Worm (Caenorhabditis elegans) whole organism, L4 larva: ENCODE measurements around the gene C40C9.4.

ENCODE experiments used
- D1046.2 ChIP-seq: fragments of 200-800 bp; sonication (Bioruptor generic); IDR thresholded peaks from 2 replicates; pipeline ENCODE4 v1.3.6; 2022; ENCODE audit warnings: missing genetic modification characterization, missing compliant biosample characterization
- F10B5.3 ChIP-seq: sonication (generic microtip); optimal IDR thresholded peaks from 2 replicates; lab custom pipeline; 2016; ENCODE audit warnings: mild to moderate bottlenecking, missing genetic modification characterization, missing compliant biosample characterization
- F37D6.2 ChIP-seq: sonication (generic microtip); optimal IDR thresholded peaks from 2 replicates; lab custom pipeline; 2016; ENCODE audit warnings: mild to moderate bottlenecking, missing genetic modification characterization, missing compliant biosample characterization
- F49E8.2 ChIP-seq: sonication (generic microtip); optimal IDR thresholded peaks from 2 replicates; lab custom pipeline; 2016; ENCODE audit warnings: missing compliant biosample characterization, mild to moderate bottlenecking, missing genetic modification characterization, borderline replicate concordance
- Y105C5A.15 ChIP-seq: fragments of 200-800 bp; sonication (Bioruptor generic); IDR thresholded peaks from 2 replicates; pipeline ENCODE4 v1.3.6; 2022; ENCODE audit warnings: missing genetic modification characterization, missing compliant biosample characterization
- aha-1 ChIP-seq: fragments of 150-350 bp; peaks from one replicate; lab custom pipeline; 2014; ENCODE audit warnings: missing biosample characterization, missing genetic modification characterization
- ama-1 ChIP-seq: fragments of 150-350 bp; optimal IDR thresholded peaks from 2 replicates; lab custom pipeline; 2014; ENCODE audit warnings: inconsistent platforms, mixed read lengths
- attf-4 ChIP-seq: sonication (generic microtip); optimal IDR thresholded peaks from 3 replicates; lab custom pipeline; 2017; ENCODE audit warnings: missing biosample characterization, missing genetic modification characterization
- cey-2 ChIP-seq: sonication (generic microtip); optimal IDR thresholded peaks from 3 replicates; lab custom pipeline; 2017; ENCODE audit warnings: missing genetic modification characterization, mild to moderate bottlenecking, missing compliant biosample characterization, antibody characterized with exemption, borderline replicate concordance; ENCODE audit not compliant: insufficient read depth
- daf-16 ChIP-seq, 3 experiments: sonication (generic microtip); optimal IDR thresholded peaks; 2 replicates each; lab custom pipeline; 2016 to 2017; ENCODE audit warnings: missing genetic modification characterization in 3 of 3, missing genetic modification reagents in 3 of 3, mild to moderate bottlenecking in 2 of 3, missing compliant biosample characterization in 2 of 3, missing biosample characterization in 1 of 3, moderate library complexity in 1 of 3
- dmd-6 ChIP-seq: fragments of 200-800 bp; sonication (Bioruptor generic); IDR thresholded peaks from 2 replicates; pipeline ENCODE4 v1.3.6; 2022; ENCODE audit warnings: missing genetic modification reagents, missing genetic modification characterization, missing compliant biosample characterization
- dmd-9 ChIP-seq: fragments of 200-800 bp; sonication (Bioruptor generic); IDR thresholded peaks from 2 replicates; pipeline ENCODE4 v1.3.6; 2022; ENCODE audit warnings: missing genetic modification reagents, missing genetic modification characterization, missing compliant biosample characterization
- dpl-1 ChIP-seq: fragments of 150-350 bp; optimal IDR thresholded peaks from 2 replicates; lab custom pipeline; 2014; ENCODE audit warnings: missing biosample characterization, missing genetic modification reagents, missing genetic modification characterization
- dve-1 ChIP-seq: sonication (generic microtip); optimal IDR thresholded peaks from 2 replicates; lab custom pipeline; 2017; ENCODE audit warnings: antibody characterized with exemption, mild to moderate bottlenecking, missing genetic modification characterization, missing compliant biosample characterization; ENCODE audit not compliant: insufficient read depth
- hlh-11 ChIP-seq: fragments of 200-800 bp; sonication (Bioruptor generic); optimal IDR thresholded peaks from 2 replicates; lab custom pipeline; 2018; ENCODE audit warnings: mild to moderate bottlenecking, missing genetic modification characterization, missing compliant biosample characterization
- hlh-30 ChIP-seq: sonication (generic microtip); optimal IDR thresholded peaks from 2 replicates; lab custom pipeline; 2017; ENCODE audit warnings: antibody characterized with exemption, mild to moderate bottlenecking, missing genetic modification characterization, missing compliant biosample characterization; ENCODE audit not compliant: insufficient read depth
- jun-1 ChIP-seq: fragments of 150-350 bp; optimal IDR thresholded peaks from 2 replicates; lab custom pipeline; 2014; ENCODE audit warnings: missing biosample characterization, missing genetic modification reagents, missing genetic modification characterization
- lin-1 ChIP-seq: fragments of 200-800 bp; sonication (Bioruptor generic); IDR thresholded peaks from 2 replicates; pipeline ENCODE4 v1.3.6; 2022; ENCODE audit warnings: missing genetic modification reagents, missing genetic modification characterization, missing compliant biosample characterization
- lin-15B ChIP-seq: fragments of 150-350 bp; sonication (generic microtip); optimal IDR thresholded peaks from 3 replicates; lab custom pipeline; 2014; ENCODE audit warnings: missing biosample characterization, missing genetic modification characterization
- lin-38 ChIP-seq: fragments of 200-800 bp; sonication (Bioruptor generic); IDR thresholded peaks from 2 replicates; pipeline ENCODE4 v1.3.6; 2022; ENCODE audit warnings: missing genetic modification reagents, missing genetic modification characterization, missing compliant biosample characterization
- lsy-2 ChIP-seq, 2 experiments: fragments of 150-350 bp in 1 of 2; sonication (generic microtip) in 1 of 2; optimal IDR thresholded peaks; 2 replicates each; lab custom pipeline; 2014 to 2017; ENCODE audit warnings: missing biosample characterization in 2 of 2, missing genetic modification characterization in 2 of 2
- mep-1 ChIP-seq: fragments of 150-350 bp; sonication (generic microtip); optimal IDR thresholded peaks from 3 replicates; lab custom pipeline; 2014; ENCODE audit warnings: missing biosample characterization, missing genetic modification characterization
- mes-2 ChIP-seq: sonication (generic microtip); optimal IDR thresholded peaks from 2 replicates; lab custom pipeline; 2016; ENCODE audit warnings: missing genotype, mild to moderate bottlenecking, missing genetic modification characterization, missing compliant biosample characterization; ENCODE audit not compliant: poor library complexity, severe bottlenecking
- mxl-2 ChIP-seq: fragments of 200-800 bp; sonication (Bioruptor generic); conservative IDR thresholded peaks from 2 replicates; pipeline ENCODE4 v1.3.6; 2022; ENCODE audit warnings: missing genetic modification reagents, missing genetic modification characterization, missing compliant biosample characterization
- mxl-3 ChIP-seq: fragments of 200-800 bp; sonication (Bioruptor generic); optimal IDR thresholded peaks from 2 replicates; lab custom pipeline; 2018; ENCODE audit warnings: mild to moderate bottlenecking, missing genetic modification characterization, missing compliant biosample characterization
- nhr-11 ChIP-seq: fragments of 150-350 bp; optimal IDR thresholded peaks from 2 replicates; lab custom pipeline; 2014; ENCODE audit warnings: missing biosample characterization, missing genetic modification characterization
- nhr-28 ChIP-seq: fragments of 150-350 bp; optimal IDR thresholded peaks from 2 replicates; lab custom pipeline; 2014; ENCODE audit warnings: missing biosample characterization, missing genetic modification characterization
- nhr-48 ChIP-seq: sonication (generic microtip); optimal IDR thresholded peaks from 2 replicates; lab custom pipeline; 2016; ENCODE audit warnings: mild to moderate bottlenecking, missing genetic modification characterization, missing compliant biosample characterization
- nhr-6 ChIP-seq: fragments of 150-350 bp; optimal IDR thresholded peaks from 2 replicates; lab custom pipeline; 2014; ENCODE audit warnings: missing biosample characterization, missing genetic modification characterization
- nhr-76 ChIP-seq: fragments of 150-350 bp; optimal IDR thresholded peaks from 2 replicates; lab custom pipeline; 2014; ENCODE audit warnings: missing biosample characterization, missing genetic modification characterization
- nhr-77 ChIP-seq: fragments of 150-350 bp; optimal IDR thresholded peaks from 2 replicates; lab custom pipeline; 2014; ENCODE audit warnings: missing biosample characterization, missing genetic modification characterization
- pha-4 ChIP-seq, 2 experiments: fragments of 150-350 bp in 1 of 2; fragments of 200-800 bp in 1 of 2; sonication (Bioruptor generic) in 1 of 2; IDR thresholded peaks in 1 of 2; optimal IDR thresholded peaks in 1 of 2; 2 replicates each; pipeline versions ENCODE4 v1.3.6 to Lab custom; 2014 to 2022; ENCODE audit warnings: missing genetic modification characterization in 2 of 2, missing genetic modification reagents in 2 of 2, missing biosample characterization in 1 of 2, missing compliant biosample characterization in 1 of 2
- pqm-1 ChIP-seq: sonication (generic microtip); optimal IDR thresholded peaks from 2 replicates; lab custom pipeline; 2017; ENCODE audit warnings: missing biosample characterization, missing genetic modification characterization
- rbr-2 ChIP-seq: sonication (generic microtip); optimal IDR thresholded peaks from 2 replicates; lab custom pipeline; 2016; ENCODE audit warnings: missing genotype, missing genetic modification characterization, missing compliant biosample characterization
- spr-1 ChIP-seq: sonication (generic microtip); optimal IDR thresholded peaks from 2 replicates; lab custom pipeline; 2016; ENCODE audit warnings: mild to moderate bottlenecking, missing genetic modification characterization, missing compliant biosample characterization
- spr-3 ChIP-seq: fragments of 200-800 bp; sonication (Bioruptor generic); optimal IDR thresholded peaks from 2 replicates; lab custom pipeline; 2018; ENCODE audit warnings: mild to moderate bottlenecking, missing genetic modification characterization, missing compliant biosample characterization
- tra-1 ChIP-seq: fragments of 200-800 bp; sonication (Bioruptor generic); IDR thresholded peaks from 2 replicates; pipeline ENCODE4 v1.3.6; 2022; ENCODE audit warnings: missing genetic modification reagents, missing genetic modification characterization, missing compliant biosample characterization
- unc-39 ChIP-seq: sonication (generic microtip); optimal IDR thresholded peaks from 2 replicates; lab custom pipeline; 2017; ENCODE audit warnings: missing biosample characterization, missing genetic modification characterization
- unc-62 ChIP-seq, 3 experiments: fragments of 150-350 bp in 1 of 3; sonication (generic microtip); optimal IDR thresholded peaks in 2 of 3; peaks in 1 of 3; 1 replicate in 1 of 3; 2 replicates in 2 of 3; lab custom pipeline; 2014 to 2017; ENCODE audit warnings: missing biosample characterization in 3 of 3, missing genetic modification characterization in 3 of 3, missing genetic modification reagents in 3 of 3, missing genotype in 1 of 3
- zfp-2 ChIP-seq: sonication (generic microtip); optimal IDR thresholded peaks from 2 replicates; lab custom pipeline; 2016; ENCODE audit warnings: mild to moderate bottlenecking, missing genetic modification characterization, missing compliant biosample characterization
- zip-2 ChIP-seq: fragments of 150-350 bp; optimal IDR thresholded peaks from 2 replicates; lab custom pipeline; 2014; ENCODE audit warnings: missing biosample characterization, missing genetic modification characterization
- ztf-11 ChIP-seq: fragments of 150-350 bp; optimal IDR thresholded peaks from 2 replicates; lab custom pipeline; 2014; ENCODE audit warnings: missing biosample characterization, missing genetic modification characterization

Gene C40C9.4

ce11 chrX:13669641-13670040, 18.7 kb downstream of the C40C9.4 start:
- TF ChIP-seq unc-39 (tag; lab: Kevin White, UChicago) (no peak), nhr-28 (tag; lab: Kevin White, UChicago) (peak; percentile 57), F10B5.3 (tag; lab: Kevin White, UChicago) (no peak), dpl-1 (GFP tag; lab: Kevin White, UChicago) (peak; percentile 74), pqm-1 (tag; lab: Kevin White, UChicago) (peak; percentile 39), unc-62 (GFP tag; optimal IDR thresholded peaks at IDR 0.05 in 1 of 2; lab: Kevin White, UChicago) (no peak), unc-62 (tag; optimal IDR thresholded peaks at IDR 0.05; lab: Kevin White, UChicago) (no peak), nhr-6 (tag; lab: Kevin White, UChicago) (no peak), lsy-2 (tag; optimal IDR thresholded peaks at IDR 0.05; lab: Kevin White, UChicago) (peak in 1 of 2 experiments; percentile 44), daf-16 (GFP tag; optimal IDR thresholded peaks at IDR 0.05; lab: Kevin White, UChicago) (no peak), daf-16 (tag; optimal IDR thresholded peaks at IDR 0.05; lab: Kevin White, UChicago) (peak; percentile 96), mxl-2 (no peak), dve-1 (tag; lab: Kevin White, UChicago) (peak; percentile 75), ztf-11 (tag; lab: Kevin White, UChicago) (no peak), pha-4 (GFP tag; IDR thresholded peaks at IDR 0.05; lab: Robert Waterston, UW) (peak; percentile 53; the same call in 1 of the 2 replicates), pha-4 (tag; optimal IDR thresholded peaks at IDR 0.05; lab: Kevin White, UChicago) (peak; percentile 65), mes-2 (tag; lab: Kevin White, UChicago) (peak; percentile 63), rbr-2 (tag; lab: Kevin White, UChicago) (no peak), dmd-6 (GFP tag; lab: Robert Waterston, UW) (peak; percentile 10; the same call in 1 of the 2 replicates), mep-1 (peak; percentile 62), ama-1 (lab: Kevin White, UChicago) (no peak), hlh-30 (tag; lab: Kevin White, UChicago) (peak; percentile 5), hlh-11 (tag; lab: Kevin White, UChicago) (peak; percentile 67)

ce11 chrX:13670966-13671365, 20.1 kb downstream of the C40C9.4 start:
- TF ChIP-seq zip-2 (tag; lab: Kevin White, UChicago): no peak
- TF ChIP-seq tra-1 (GFP tag; lab: Robert Waterston, UW): 0 out of 2 replicates have a peak, but pooled peaks have one; percentile 32
- TF ChIP-seq lsy-2 (tag; optimal IDR thresholded peaks at IDR 0.05; lab: Kevin White, UChicago): peak in 1 of 2 experiments; percentile 2

ce11 chrX:13672622-13673021, 21.7 kb downstream of the C40C9.4 start:
- peak; percentile 14 for TF ChIP-seq nhr-77 (tag; lab: Kevin White, UChicago)
- no peak for TF ChIP-seq nhr-11
- peak; percentile 76 for TF ChIP-seq nhr-28 (tag; lab: Kevin White, UChicago)
- TF ChIP-seq lin-38: no peak
- no peak for TF ChIP-seq tra-1 (GFP tag; lab: Robert Waterston, UW)
- no peak for TF ChIP-seq lin-15B (tag; lab: Kevin White, UChicago)
- TF ChIP-seq pqm-1 (tag; lab: Kevin White, UChicago): peak; percentile 72
- no peak for TF ChIP-seq nhr-48 (tag; lab: Kevin White, UChicago)
- TF ChIP-seq hlh-30 (tag; lab: Kevin White, UChicago): peak; percentile 5
- TF ChIP-seq dmd-6 (GFP tag; lab: Robert Waterston, UW): peak; percentile 50; the same call in 1 of the 2 replicates
- TF ChIP-seq dve-1 (tag; lab: Kevin White, UChicago): peak; percentile 56
- TF ChIP-seq F37D6.2 (tag; lab: Kevin White, UChicago): no peak
- TF ChIP-seq mes-2 (tag; lab: Kevin White, UChicago): peak; percentile 39
- TF ChIP-seq spr-3 (GFP tag; lab: Kevin White, UChicago): no peak
- TF ChIP-seq nhr-76 (tag; lab: Kevin White, UChicago): no peak
- TF ChIP-seq mxl-3: peak; percentile 67
- TF ChIP-seq aha-1 (tag; lab: Kevin White, UChicago): peak; percentile 85
- no peak for TF ChIP-seq zfp-2 (tag; lab: Kevin White, UChicago)
- no peak for TF ChIP-seq Y105C5A.15 (GFP tag; lab: Robert Waterston, UW)
- no peak for TF ChIP-seq unc-39 (tag; lab: Kevin White, UChicago)
- no peak for TF ChIP-seq D1046.2 (GFP tag; lab: Robert Waterston, UW)
- TF ChIP-seq attf-4 (tag; lab: Kevin White, UChicago): no peak
- no peak for TF ChIP-seq jun-1 (tag; lab: Kevin White, UChicago)
- no peak for TF ChIP-seq F49E8.2 (tag; lab: Kevin White, UChicago)
- TF ChIP-seq daf-16 (GFP tag; optimal IDR thresholded peaks at IDR 0.05; lab: Kevin White, UChicago): no peak
- peak; percentile 81 for TF ChIP-seq daf-16 (tag; optimal IDR thresholded peaks at IDR 0.05; lab: Kevin White, UChicago)
- no peak for TF ChIP-seq cey-2
- no peak for TF ChIP-seq dmd-9 (GFP tag; lab: Robert Waterston, UW)
- no peak for TF ChIP-seq lin-1 (GFP tag; lab: Robert Waterston, UW)
- no peak for TF ChIP-seq spr-1 (tag; lab: Kevin White, UChicago)
- TF ChIP-seq hlh-11 (tag; lab: Kevin White, UChicago): peak; percentile 61
